Worm (Caenorhabditis elegans) whole organism, L4/young adult: ENCODE data around the gene F26F4.9.

Experiments
- W03F9.2 ChIP-seq: fragments of 150-350 bp; optimal IDR thresholded peaks from 2 replicates; lab custom pipeline; 2014; ENCODE audit warnings: missing biosample characterization, missing genetic modification characterization
- him-1 ChIP-seq: sonication (generic microtip); optimal IDR thresholded peaks from 2 replicates; lab custom pipeline; 2016; ENCODE audit warnings: missing genotype, missing genetic modification reagents, missing genetic modification characterization, missing compliant biosample characterization

ce11 chrIII:4918906-4919305 is 6.6 kb upstream of the F26F4.9 start:
- no peak for TF ChIP-seq him-1 (tag; lab: Kevin White, UChicago)
- TF ChIP-seq W03F9.2 (tag; lab: Kevin White, UChicago): no peak
